Worm (Caenorhabditis elegans) whole organism, mixed stage, embryonic: ENCODE measurements around the gene F55C12.6.
"Not testable (repeated sequence)": the region's sequence is repeated elsewhere in the genome, so short reads cannot be mapped to it uniquely, and the experiment has no call there.

Experiments
- elt-1 ChIP-seq: sonication (generic microtip); optimal IDR thresholded peaks from 2 replicates; lab custom pipeline; 2017; ENCODE audit warnings: missing genetic modification characterization, mild to moderate bottlenecking, missing compliant biosample characterization, antibody characterized with exemption, moderate library complexity, borderline replicate concordance; ENCODE audit not compliant: insufficient read depth
- nhr-28 ChIP-seq: fragments of 150-350 bp; optimal IDR thresholded peaks from 2 replicates; lab custom pipeline; 2014; ENCODE audit warnings: missing biosample characterization, missing genetic modification characterization

ce11 chrII:5876511-5876910 is 558 bp upstream of the F55C12.6 start, which contains the start of gene F55C12.2:
- TF ChIP-seq elt-1, nhr-28 (tag; lab: Kevin White, UChicago): not testable (repeated sequence)
